Worm (Caenorhabditis elegans): ENCODE measurements around the gene F26G1.5.

- TF ChIP-seq ceh-13 (GFP tag; optimal IDR thresholded peaks at IDR 0.05), result no peak
- TF ChIP-seq ama-1 (optimal IDR thresholded peaks at IDR 0.05), result no peak
- no peak for TF ChIP-seq ceh-36 (tag; optimal IDR thresholded peaks at IDR 0.05)
- TF ChIP-seq hmbx-1 (tag; optimal IDR thresholded peaks at IDR 0.05), result no peak
- no peak for TF ChIP-seq hnd-1 (tag; optimal IDR thresholded peaks at IDR 0.05)
Measured at ce11 chrII:4726750-4727384, 44.3 kb downstream of the F26G1.5 start.

All from whole organism, early embryonic.